Worm (Caenorhabditis elegans): ENCODE results near the gene cyk-4.

The cyk-4 gene

DNA sequence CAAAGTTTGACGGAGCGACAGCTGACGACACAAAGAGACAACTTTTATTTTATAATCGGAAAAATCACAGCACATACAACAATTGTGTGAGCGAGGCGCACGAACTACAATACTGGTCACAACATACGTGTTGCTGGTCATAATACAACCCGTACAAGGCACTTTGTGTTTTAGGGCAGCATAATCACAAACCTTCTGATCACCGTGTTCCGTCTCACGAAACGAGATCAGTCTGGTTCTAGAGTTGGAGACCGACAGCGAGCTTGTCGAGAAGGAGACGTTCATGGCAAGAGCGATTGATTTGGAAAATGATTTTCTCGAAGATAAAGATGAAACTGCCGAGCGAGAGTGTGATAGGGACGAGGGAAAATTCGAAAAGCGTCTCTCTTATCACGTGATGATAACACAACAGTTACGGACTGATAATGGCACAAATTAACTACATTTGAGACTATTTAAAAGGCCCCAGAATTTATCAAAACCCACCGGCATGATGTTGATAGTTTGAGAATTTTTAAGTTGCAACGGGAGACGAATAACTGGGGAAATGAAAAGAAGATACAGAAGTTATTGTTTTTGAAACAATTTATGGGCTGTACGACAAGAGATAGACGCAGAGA lies 4.2 kb downstream of the cyk-4 start:
- TF ChIP-seq tbx-37 (GFP tag; conservative IDR thresholded peaks at IDR 0.05) (no peak), scrt-1 (GFP tag; IDR thresholded peaks at IDR 0.05) (no peak), tbx-11 (GFP tag; IDR thresholded peaks at IDR 0.05) (no peak), hmbx-1 (tag; optimal IDR thresholded peaks at IDR 0.05) (no peak), hnd-1 (tag; optimal IDR thresholded peaks at IDR 0.05) (no peak), hmg-4 (GFP tag; optimal IDR thresholded peaks at IDR 0.05) (no peak), sea-1 (GFP tag; conservative IDR thresholded peaks at IDR 0.05) (no peak), pes-1 (GFP tag; IDR thresholded peaks at IDR 0.05) (no peak), ceh-13 (GFP tag; optimal IDR thresholded peaks at IDR 0.05) (no peak), ceh-36 (tag; optimal IDR thresholded peaks at IDR 0.05) (no peak), ets-7 (tag; optimal IDR thresholded peaks at IDR 0.05) (no peak), B0310.2 (tag; optimal IDR thresholded peaks at IDR 0.05) (no peak), F13C5.2 (tag; optimal IDR thresholded peaks at IDR 0.05) (no peak), tra-4 (tag; optimal IDR thresholded peaks at IDR 0.05) (no peak), aly-1 (tag; optimal IDR thresholded peaks at IDR 0.05) (no peak), ama-1 (optimal IDR thresholded peaks at IDR 0.05) (no peak), flt-1 (GFP tag; IDR thresholded peaks at IDR 0.05) (no peak)

DNA sequence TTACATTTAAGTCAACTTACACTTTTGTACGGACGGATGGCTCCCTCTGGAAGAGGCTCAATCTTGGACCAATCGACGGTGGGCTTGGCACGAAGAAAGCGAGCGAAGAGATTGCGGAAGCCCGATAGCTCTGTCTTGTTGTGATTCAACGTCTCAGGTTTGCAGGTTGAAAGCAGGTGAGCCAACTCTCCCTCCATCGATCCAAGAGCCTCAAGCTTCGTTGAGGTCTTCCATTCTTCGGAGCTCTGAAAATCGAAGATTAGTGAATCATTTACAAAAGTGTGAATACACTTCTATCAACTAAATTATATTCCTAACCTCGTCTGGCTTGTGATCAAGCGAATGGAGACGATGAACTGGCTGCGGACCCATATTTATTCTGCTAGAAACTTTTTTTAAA lies 5.2 kb downstream of the cyk-4 start:
- no peak for TF ChIP-seq scrt-1 (GFP tag; IDR thresholded peaks at IDR 0.05)
- no peak for TF ChIP-seq hnd-1 (tag; optimal IDR thresholded peaks at IDR 0.05)
- no peak for TF ChIP-seq tra-4 (tag; optimal IDR thresholded peaks at IDR 0.05)
- no peak for TF ChIP-seq ets-7 (tag; optimal IDR thresholded peaks at IDR 0.05)

DNA sequence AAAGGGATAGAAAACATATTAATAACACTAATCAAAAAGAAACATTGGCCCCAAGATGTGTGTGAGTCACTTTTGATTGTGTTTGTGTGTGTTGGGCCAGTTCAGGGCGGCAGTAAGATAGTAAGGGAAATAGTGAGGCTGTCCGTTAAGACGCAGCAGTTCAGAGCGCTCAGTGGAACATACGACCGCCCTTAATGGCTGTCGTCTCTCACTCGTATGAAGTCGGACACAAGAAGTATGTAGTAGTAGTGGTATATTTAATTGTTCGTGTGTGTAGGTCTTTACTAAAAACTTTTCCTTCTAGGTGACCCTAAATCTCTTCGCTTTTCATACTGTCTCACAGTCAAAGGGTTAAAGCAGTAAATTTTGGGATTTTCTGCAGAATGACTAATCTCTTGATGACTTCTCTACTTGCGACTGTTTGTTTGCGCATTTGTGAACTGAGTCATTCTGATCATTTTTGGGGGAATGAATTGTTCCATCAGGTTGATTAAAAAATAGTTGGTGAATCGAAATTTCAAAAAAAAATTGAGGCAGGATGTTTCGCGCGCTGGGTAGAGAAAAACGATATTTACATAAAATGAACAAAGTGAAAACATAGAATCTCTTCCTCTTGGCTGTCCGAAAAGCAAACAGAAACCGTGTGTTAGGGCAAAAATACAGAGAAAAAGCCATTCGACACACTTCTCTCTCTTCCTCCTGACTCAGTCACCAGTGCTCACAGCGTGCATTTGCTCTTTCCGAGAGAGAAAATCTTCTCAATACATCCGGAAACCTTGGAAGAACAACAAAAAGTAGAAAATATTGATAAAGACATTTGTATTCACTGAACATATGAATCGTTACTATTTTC lies 7.5 kb downstream of the cyk-4 start:
- TF ChIP-seq hmbx-1 (tag; optimal IDR thresholded peaks at IDR 0.05) (no peak), hmg-4 (GFP tag; optimal IDR thresholded peaks at IDR 0.05) (no peak), hnd-1 (tag; optimal IDR thresholded peaks at IDR 0.05) (no peak), aly-1 (tag; optimal IDR thresholded peaks at IDR 0.05) (no peak), ceh-36 (tag; optimal IDR thresholded peaks at IDR 0.05) (no peak), tbx-37 (GFP tag; conservative IDR thresholded peaks at IDR 0.05) (no peak), ama-1 (optimal IDR thresholded peaks at IDR 0.05) (no peak), tra-4 (tag; optimal IDR thresholded peaks at IDR 0.05) (no peak), tbx-11 (GFP tag; IDR thresholded peaks at IDR 0.05) (no peak), flt-1 (GFP tag; IDR thresholded peaks at IDR 0.05) (no peak), ets-7 (tag; optimal IDR thresholded peaks at IDR 0.05) (no peak), F13C5.2 (tag; optimal IDR thresholded peaks at IDR 0.05) (no peak), scrt-1 (GFP tag; IDR thresholded peaks at IDR 0.05) (no peak), pes-1 (GFP tag; IDR thresholded peaks at IDR 0.05) (no peak), ceh-13 (GFP tag; optimal IDR thresholded peaks at IDR 0.05) (no peak), sea-1 (GFP tag; conservative IDR thresholded peaks at IDR 0.05) (no peak)

DNA sequence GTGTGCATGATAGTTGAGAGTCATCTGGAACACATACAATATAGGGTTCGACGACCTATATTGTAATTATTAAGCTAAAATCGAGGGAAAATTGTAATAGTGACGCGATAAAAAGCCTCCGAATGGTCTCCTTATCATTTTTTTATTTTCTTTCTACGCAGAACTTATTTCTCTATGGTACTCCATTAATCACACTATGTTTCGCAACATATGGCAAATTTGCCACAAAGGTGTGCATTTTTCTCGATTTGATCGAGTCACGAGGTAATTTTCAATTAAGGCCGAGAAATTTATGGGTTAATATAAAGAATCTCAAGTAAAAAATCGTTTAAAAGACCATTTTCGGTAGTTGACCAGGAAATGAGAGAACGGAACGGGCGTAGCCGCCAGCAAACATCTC lies 9.0 kb downstream of the cyk-4 start, which contains the start of gene dbn-1:
TSS of gene dbn-1 (minus strand) at position 24 of the 400 bp plus-strand sequence.
- no peak for TF ChIP-seq hnd-1 (tag; optimal IDR thresholded peaks at IDR 0.05)
- no peak for TF ChIP-seq tbx-37 (GFP tag; conservative IDR thresholded peaks at IDR 0.05)
- TF ChIP-seq aly-1 (tag; optimal IDR thresholded peaks at IDR 0.05) = no peak
- TF ChIP-seq ets-7 (tag; optimal IDR thresholded peaks at IDR 0.05) = no peak
- no peak for TF ChIP-seq hmg-4 (GFP tag; optimal IDR thresholded peaks at IDR 0.05)
- TF ChIP-seq ceh-36 (tag; optimal IDR thresholded peaks at IDR 0.05) = no peak
- no peak for TF ChIP-seq tra-4 (tag; optimal IDR thresholded peaks at IDR 0.05)
- no peak for TF ChIP-seq B0310.2 (tag; optimal IDR thresholded peaks at IDR 0.05)
- TF ChIP-seq sea-1 (GFP tag; conservative IDR thresholded peaks at IDR 0.05) = no peak
- TF ChIP-seq tbx-11 (GFP tag; IDR thresholded peaks at IDR 0.05) = no peak
- no peak for TF ChIP-seq flt-1 (GFP tag; IDR thresholded peaks at IDR 0.05)
- TF ChIP-seq F13C5.2 (tag; optimal IDR thresholded peaks at IDR 0.05) = no peak
- no peak for TF ChIP-seq pes-1 (GFP tag; IDR thresholded peaks at IDR 0.05)

DNA sequence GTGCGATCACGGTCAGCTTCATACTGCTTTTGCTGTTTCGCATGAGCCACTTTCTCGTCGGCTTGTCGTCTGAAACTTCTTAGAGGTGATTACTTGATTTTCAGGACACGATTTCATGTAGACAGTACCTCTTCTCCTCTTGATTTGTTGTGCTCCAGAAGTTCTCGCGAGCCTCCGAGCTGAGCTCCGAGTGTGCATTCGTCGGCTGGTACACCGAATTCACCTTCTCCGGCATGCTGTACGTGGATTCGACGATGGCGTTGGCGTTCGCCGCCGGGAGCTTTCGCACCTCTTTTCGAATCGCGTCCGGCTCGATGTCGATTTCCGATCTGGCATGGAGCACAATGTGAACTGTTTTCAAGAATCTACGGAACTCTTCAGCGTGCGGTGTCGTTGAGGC lies 10.0 kb downstream of the cyk-4 start:
- no peak for TF ChIP-seq ets-7 (tag; optimal IDR thresholded peaks at IDR 0.05)
- no peak for TF ChIP-seq sea-1 (GFP tag; conservative IDR thresholded peaks at IDR 0.05)
- no peak for TF ChIP-seq hnd-1 (tag; optimal IDR thresholded peaks at IDR 0.05)
- no peak for TF ChIP-seq tbx-37 (GFP tag; conservative IDR thresholded peaks at IDR 0.05)
- no peak for TF ChIP-seq tbx-11 (GFP tag; IDR thresholded peaks at IDR 0.05)
- TF ChIP-seq ceh-36 (tag; optimal IDR thresholded peaks at IDR 0.05) = no peak
- no peak for TF ChIP-seq flt-1 (GFP tag; IDR thresholded peaks at IDR 0.05)
- no peak for TF ChIP-seq hmg-4 (GFP tag; optimal IDR thresholded peaks at IDR 0.05)
- no peak for TF ChIP-seq scrt-1 (GFP tag; IDR thresholded peaks at IDR 0.05)
- TF ChIP-seq ama-1 (optimal IDR thresholded peaks at IDR 0.05) = no peak
- TF ChIP-seq hmbx-1 (tag; optimal IDR thresholded peaks at IDR 0.05) = no peak

DNA sequence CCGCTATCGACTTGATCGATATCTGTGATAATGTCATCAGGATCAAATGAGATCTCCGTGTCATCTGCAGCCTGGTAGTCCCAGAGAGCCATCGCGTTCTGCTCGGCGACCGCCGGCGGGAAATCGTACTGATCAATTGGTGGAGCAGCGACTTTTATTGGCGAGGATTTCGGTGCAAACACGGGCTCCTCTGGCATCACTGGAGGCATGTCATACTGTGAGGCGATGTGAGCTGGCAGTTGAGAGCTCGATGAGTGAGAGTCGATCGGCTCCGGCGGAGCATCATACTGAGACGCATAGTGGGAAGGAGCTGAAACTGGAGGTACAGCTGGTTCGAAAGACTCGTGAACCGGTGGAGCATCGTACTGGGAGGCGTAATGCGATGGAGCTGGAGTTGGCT lies 11.3 kb downstream of the cyk-4 start:
- TF ChIP-seq tra-4 (tag; optimal IDR thresholded peaks at IDR 0.05) (no peak), pes-1 (GFP tag; IDR thresholded peaks at IDR 0.05) (no peak), ama-1 (optimal IDR thresholded peaks at IDR 0.05) (no peak)

DNA sequence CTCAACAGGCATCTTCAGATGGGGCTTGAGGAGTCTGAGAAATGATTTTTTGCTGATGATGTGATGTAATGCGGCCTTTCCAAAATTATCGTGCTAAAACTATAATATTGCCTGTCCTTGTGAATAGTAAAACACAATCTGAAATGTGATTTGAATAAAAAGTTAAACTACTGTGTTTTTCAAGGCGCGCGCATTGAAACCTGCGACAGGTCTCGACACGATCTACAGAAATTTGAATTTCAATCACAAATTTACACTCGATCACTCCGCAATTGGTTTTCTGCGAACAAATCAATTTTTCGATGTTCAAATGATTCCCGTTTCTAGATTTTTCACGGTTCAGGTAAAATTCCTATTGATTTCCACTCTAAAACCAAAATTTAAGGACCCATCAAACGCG lies 15.3 kb downstream of the cyk-4 start, which contains the start of gene toca-2:
TSS of gene toca-2 (plus strand) at position 208 of the 400 bp plus-strand sequence.
- no peak for TF ChIP-seq scrt-1 (GFP tag; IDR thresholded peaks at IDR 0.05)
- TF ChIP-seq ceh-36 (tag; optimal IDR thresholded peaks at IDR 0.05) = no peak
- TF ChIP-seq ets-7 (tag; optimal IDR thresholded peaks at IDR 0.05) = no peak
- TF ChIP-seq sea-1 (GFP tag; conservative IDR thresholded peaks at IDR 0.05) = no peak
- TF ChIP-seq hmbx-1 (tag; optimal IDR thresholded peaks at IDR 0.05) = no peak
- TF ChIP-seq B0310.2 (tag; optimal IDR thresholded peaks at IDR 0.05) = no peak
- TF ChIP-seq tbx-37 (GFP tag; conservative IDR thresholded peaks at IDR 0.05) = no peak
- no peak for TF ChIP-seq tbx-11 (GFP tag; IDR thresholded peaks at IDR 0.05)
- TF ChIP-seq flt-1 (GFP tag; IDR thresholded peaks at IDR 0.05) = no peak
- TF ChIP-seq pes-1 (GFP tag; IDR thresholded peaks at IDR 0.05) = no peak
- TF ChIP-seq hmg-4 (GFP tag; optimal IDR thresholded peaks at IDR 0.05) = no peak
- TF ChIP-seq ceh-13 (GFP tag; optimal IDR thresholded peaks at IDR 0.05) = no peak
- TF ChIP-seq F13C5.2 (tag; optimal IDR thresholded peaks at IDR 0.05) = no peak
- no peak for TF ChIP-seq tra-4 (tag; optimal IDR thresholded peaks at IDR 0.05)
- no peak for TF ChIP-seq hnd-1 (tag; optimal IDR thresholded peaks at IDR 0.05)
- no peak for TF ChIP-seq aly-1 (tag; optimal IDR thresholded peaks at IDR 0.05)
- no peak for TF ChIP-seq ama-1 (optimal IDR thresholded peaks at IDR 0.05)
